Comparison of ENCODE assay signal across 4 worm cellular contexts in the genomic region with DNA sequence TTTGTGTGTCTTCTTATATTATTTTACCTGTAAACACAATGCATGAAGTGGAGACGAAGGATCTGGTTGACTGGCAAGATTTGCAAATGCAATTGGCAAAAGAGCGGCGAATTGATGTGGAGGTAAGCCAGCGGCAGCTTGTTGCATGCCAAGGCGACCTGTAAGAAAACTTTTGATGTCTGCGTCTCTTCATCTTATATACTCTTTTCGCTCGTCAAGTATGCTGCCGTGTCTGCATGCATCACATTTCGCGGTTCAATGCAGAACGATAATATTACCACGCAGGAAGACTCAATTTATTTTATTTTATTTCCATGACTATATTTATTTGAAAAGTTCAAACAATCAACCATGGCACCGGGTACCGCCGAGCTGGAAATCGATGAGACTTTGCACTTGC.
TF ChIP-seq lines count a peak whose summit lies in the region.

Gene vps-33.2 (plus strand): TSS at position 244 of the 400 bp plus-strand sequence.

TF ChIP-seq in whole organism, L1 larva, 84 proteins besides CTCF, POLR2A, EP300 and RAD21 (continued from another document and continues in another):
- TF ChIP-seq nhr-28 (tag; optimal IDR thresholded peaks at IDR 0.05; lab: Kevin White, UChicago): no peak
- no peak for TF ChIP-seq sox-4 (tag; optimal IDR thresholded peaks at IDR 0.05; lab: Kevin White, UChicago)
- peak; percentile 57 for TF ChIP-seq nhr-20 (tag; optimal IDR thresholded peaks at IDR 0.05; lab: Kevin White, UChicago)
- TF ChIP-seq C16A3.4 (tag; optimal IDR thresholded peaks at IDR 0.05; lab: Kevin White, UChicago): no peak
- no peak for TF ChIP-seq snpc-4 (tag; optimal IDR thresholded peaks at IDR 0.05; lab: Kevin White, UChicago)
- TF ChIP-seq zag-1 (tag; optimal IDR thresholded peaks at IDR 0.05; lab: Kevin White, UChicago): no peak
- TF ChIP-seq irx-1 (tag; optimal IDR thresholded peaks at IDR 0.05; lab: Kevin White, UChicago): peak; percentile 8
- TF ChIP-seq ama-1 (optimal IDR thresholded peaks at IDR 0.05; lab: Kevin White, UChicago): no peak
- peak; percentile 53 for TF ChIP-seq nhr-19 (GFP tag; conservative IDR thresholded peaks at IDR 0.05; lab: Robert Waterston, UW)
- TF ChIP-seq isw-1 (GFP tag; IDR thresholded peaks at IDR 0.05; lab: Robert Waterston, UW): no peak
- TF ChIP-seq unc-62 (GFP tag; optimal IDR thresholded peaks at IDR 0.05; lab: Kevin White, UChicago): no peak
- TF ChIP-seq nhr-12 (tag; optimal IDR thresholded peaks at IDR 0.05; lab: Kevin White, UChicago): no peak
- TF ChIP-seq aly-2 (tag; optimal IDR thresholded peaks at IDR 0.05; lab: Kevin White, UChicago): no peak
- no peak for TF ChIP-seq egl-13 (tag; optimal IDR thresholded peaks at IDR 0.05; lab: Kevin White, UChicago)
- TF ChIP-seq ceh-90 (tag; optimal IDR thresholded peaks at IDR 0.05; lab: Kevin White, UChicago): no peak
- TF ChIP-seq xbp-1 (tag; optimal IDR thresholded peaks at IDR 0.05; lab: Kevin White, UChicago): peak; percentile 33
- no peak for TF ChIP-seq nhr-11 (tag; optimal IDR thresholded peaks at IDR 0.05; lab: Kevin White, UChicago)
- peak; percentile 27 for TF ChIP-seq unc-130 (tag; optimal IDR thresholded peaks at IDR 0.05; lab: Kevin White, UChicago)
- no peak for TF ChIP-seq pqm-1 (tag; optimal IDR thresholded peaks at IDR 0.05; lab: Kevin White, UChicago)
- TF ChIP-seq mdl-1 (tag; optimal IDR thresholded peaks at IDR 0.05; lab: Kevin White, UChicago): peak in 1 of 2 experiments; percentile 58
- no peak for TF ChIP-seq nhr-84 (tag; optimal IDR thresholded peaks at IDR 0.05; lab: Kevin White, UChicago)
- TF ChIP-seq dsc-1 (tag; optimal IDR thresholded peaks at IDR 0.05; lab: Kevin White, UChicago): peak; percentile 36
- no peak for TF ChIP-seq mep-1 (tag; optimal IDR thresholded peaks at IDR 0.05; lab: Kevin White, UChicago)
- no peak for TF ChIP-seq unc-98 (GFP tag; IDR thresholded peaks at IDR 0.05; lab: Robert Waterston, UW)
- TF ChIP-seq jun-1 (tag; optimal IDR thresholded peaks at IDR 0.05; lab: Kevin White, UChicago): no peak
- TF ChIP-seq mab-9 (GFP tag; IDR thresholded peaks at IDR 0.05; lab: Robert Waterston, UW): no peak
- no peak for TF ChIP-seq efl-3 (GFP tag; optimal IDR thresholded peaks at IDR 0.05; lab: Kevin White, UChicago)
- no peak for TF ChIP-seq ets-5 (GFP tag; IDR thresholded peaks at IDR 0.05; lab: Robert Waterston, UW)
- TF ChIP-seq elt-3 (tag; optimal IDR thresholded peaks at IDR 0.05; lab: Kevin White, UChicago): peak in 1 of 6 experiments; percentile 6
- no peak for TF ChIP-seq skn-1 (tag; optimal IDR thresholded peaks at IDR 0.05; lab: Kevin White, UChicago)
- peak; percentile 40 for TF ChIP-seq unc-86 (tag; optimal IDR thresholded peaks at IDR 0.05; lab: Kevin White, UChicago)
- TF ChIP-seq grh-1 (GFP tag; IDR thresholded peaks at IDR 0.05; lab: Robert Waterston, UW): no peak
- peak; percentile 66 for TF ChIP-seq nhr-47 (tag; optimal IDR thresholded peaks at IDR 0.05; lab: Kevin White, UChicago)

TF ChIP-seq in whole organism, L2 larva, 48 proteins besides CTCF, POLR2A, EP300 and RAD21 (continued from another document):
- TF ChIP-seq nhr-6 (tag; optimal IDR thresholded peaks at IDR 0.05; lab: Kevin White, UChicago): no peak
- TF ChIP-seq mbf-1 (tag; optimal IDR thresholded peaks at IDR 0.05; lab: Kevin White, UChicago): no peak
- peak; percentile 35 for TF ChIP-seq nhr-129 (tag; optimal IDR thresholded peaks at IDR 0.05; lab: Kevin White, UChicago)
- TF ChIP-seq F13H6.1 (tag; optimal IDR thresholded peaks at IDR 0.05; lab: Kevin White, UChicago): peak; percentile 46
- TF ChIP-seq Y55F3AM.14 (GFP tag; optimal IDR thresholded peaks at IDR 0.05; lab: Kevin White, UChicago): no peak
- TF ChIP-seq lsy-2 (tag; optimal IDR thresholded peaks at IDR 0.05; lab: Kevin White, UChicago): peak; percentile 27 to 58
- peak; percentile 48 for TF ChIP-seq gmeb-1 (tag; optimal IDR thresholded peaks at IDR 0.05; lab: Kevin White, UChicago)
- no peak for TF ChIP-seq elt-3 (tag; optimal IDR thresholded peaks at IDR 0.05; lab: Kevin White, UChicago)
- no peak for TF ChIP-seq R02D3.7 (tag; optimal IDR thresholded peaks at IDR 0.05; lab: Kevin White, UChicago)
- TF ChIP-seq alr-1 (tag; optimal IDR thresholded peaks at IDR 0.05; lab: Kevin White, UChicago): no peak
- no peak for TF ChIP-seq nhr-77 (tag; optimal IDR thresholded peaks at IDR 0.05; lab: Kevin White, UChicago)
- TF ChIP-seq aly-2 (tag; optimal IDR thresholded peaks at IDR 0.05; lab: Kevin White, UChicago): no peak
- peak; percentile 22 for TF ChIP-seq lin-11 (tag; optimal IDR thresholded peaks at IDR 0.05; lab: Kevin White, UChicago)
- TF ChIP-seq lin-13 (GFP tag; optimal IDR thresholded peaks at IDR 0.05; lab: Kevin White, UChicago): no peak
- TF ChIP-seq fos-1 (tag; optimal IDR thresholded peaks at IDR 0.05; lab: Kevin White, UChicago): peak; percentile 23
- TF ChIP-seq C34F6.9 (tag; optimal IDR thresholded peaks at IDR 0.05; lab: Kevin White, UChicago): peak; percentile 59
- TF ChIP-seq ceh-16 (tag; optimal IDR thresholded peaks at IDR 0.05; lab: Kevin White, UChicago): no peak
- TF ChIP-seq unc-62 (GFP tag; optimal IDR thresholded peaks at IDR 0.05; lab: Kevin White, UChicago): no peak
- TF ChIP-seq crh-2 (tag; optimal IDR thresholded peaks at IDR 0.05; lab: Kevin White, UChicago): no peak

TF ChIP-seq in whole organism, L4 larva, 104 proteins besides CTCF, POLR2A, EP300 and RAD21 (continued from another document and continues in another):
- TF ChIP-seq ceh-62 (tag; optimal IDR thresholded peaks at IDR 0.05; lab: Kevin White, UChicago): no peak
- TF ChIP-seq egl-43 (GFP tag; IDR thresholded peaks at IDR 0.05; lab: Robert Waterston, UW): no peak
- TF ChIP-seq saeg-2 (GFP tag; IDR thresholded peaks at IDR 0.05; lab: Robert Waterston, UW): no peak
- TF ChIP-seq fkh-10 (GFP tag; optimal IDR thresholded peaks at IDR 0.05; lab: Kevin White, UChicago): no peak
- no peak for TF ChIP-seq ceh-82 (tag; optimal IDR thresholded peaks at IDR 0.05; lab: Kevin White, UChicago)
- TF ChIP-seq ZK337.2 (GFP tag; IDR thresholded peaks at IDR 0.05; lab: Robert Waterston, UW): no peak
- TF ChIP-seq lsy-2 (tag; optimal IDR thresholded peaks at IDR 0.05; lab: Kevin White, UChicago): peak in 1 of 2 experiments; percentile 34
- no peak for TF ChIP-seq Y5F2A.4 (GFP tag; optimal IDR thresholded peaks at IDR 0.05; lab: Kevin White, UChicago)
- TF ChIP-seq pqm-1 (tag; optimal IDR thresholded peaks at IDR 0.05; lab: Kevin White, UChicago): no peak
- TF ChIP-seq ZK546.5 (tag; optimal IDR thresholded peaks at IDR 0.05; lab: Kevin White, UChicago): no peak
- TF ChIP-seq nhr-41 (GFP tag; IDR thresholded peaks at IDR 0.05; lab: Robert Waterston, UW): no peak
- no peak for TF ChIP-seq nhr-76 (tag; optimal IDR thresholded peaks at IDR 0.05; lab: Kevin White, UChicago)
- peak; percentile 19 for TF ChIP-seq dve-1 (tag; optimal IDR thresholded peaks at IDR 0.05; lab: Kevin White, UChicago; ENCODE audit: insufficient read depth)
- no peak for TF ChIP-seq php-3 (GFP tag; IDR thresholded peaks at IDR 0.05; lab: Robert Waterston, UW)
- TF ChIP-seq F10B5.3 (tag; optimal IDR thresholded peaks at IDR 0.05; lab: Kevin White, UChicago): no peak
- peak; percentile 35 for TF ChIP-seq nhr-6 (tag; optimal IDR thresholded peaks at IDR 0.05; lab: Kevin White, UChicago)
- TF ChIP-seq mdl-1 (tag; optimal IDR thresholded peaks at IDR 0.05; lab: Kevin White, UChicago): no peak
- no peak for TF ChIP-seq F37D6.2 (tag; optimal IDR thresholded peaks at IDR 0.05; lab: Kevin White, UChicago)
- no peak for TF ChIP-seq mdt-29 (GFP tag; IDR thresholded peaks at IDR 0.05; lab: Robert Waterston, UW)
- TF ChIP-seq daf-19 (GFP tag; conservative IDR thresholded peaks at IDR 0.05; lab: Robert Waterston, UW): no peak
- TF ChIP-seq fos-1 (tag; optimal IDR thresholded peaks at IDR 0.05; lab: Kevin White, UChicago): no peak
- no peak for TF ChIP-seq hlh-30 (tag; optimal IDR thresholded peaks at IDR 0.05; lab: Kevin White, UChicago; ENCODE audit: insufficient read depth)
- TF ChIP-seq ceh-20 (GFP tag; IDR thresholded peaks at IDR 0.05; lab: Robert Waterston, UW): no peak
- TF ChIP-seq lin-29 (GFP tag; IDR thresholded peaks at IDR 0.05; lab: Robert Waterston, UW): no peak
- no peak for TF ChIP-seq skn-1 (tag; optimal IDR thresholded peaks at IDR 0.05; lab: Kevin White, UChicago)
- no peak for TF ChIP-seq F26F4.8 (GFP tag; conservative IDR thresholded peaks at IDR 0.05; lab: Robert Waterston, UW)
- TF ChIP-seq cey-2 (tag; optimal IDR thresholded peaks at IDR 0.05; lab: Kevin White, UChicago; ENCODE audit: borderline replicate concordance, insufficient read depth): no peak
- no peak for TF ChIP-seq unc-39 (tag; optimal IDR thresholded peaks at IDR 0.05; lab: Kevin White, UChicago)
- TF ChIP-seq pha-4 (GFP tag; IDR thresholded peaks at IDR 0.05; lab: Robert Waterston, UW): no peak
- no peak for TF ChIP-seq pha-4 (tag; optimal IDR thresholded peaks at IDR 0.05; lab: Kevin White, UChicago)
- no peak for TF ChIP-seq F44E2.7 (GFP tag; IDR thresholded peaks at IDR 0.05; lab: Robert Waterston, UW)
- TF ChIP-seq ces-1 (GFP tag; optimal IDR thresholded peaks at IDR 0.05; lab: Kevin White, UChicago): no peak
- TF ChIP-seq rbr-2 (tag; optimal IDR thresholded peaks at IDR 0.05; lab: Kevin White, UChicago): peak; percentile 14
- peak; percentile 21 for TF ChIP-seq aha-1 (tag; lab: Kevin White, UChicago)
- no peak for TF ChIP-seq nhr-25 (tag; optimal IDR thresholded peaks at IDR 0.05; lab: Kevin White, UChicago; ENCODE audit: borderline replicate concordance, insufficient read depth)
- TF ChIP-seq attf-4 (tag; optimal IDR thresholded peaks at IDR 0.05; lab: Kevin White, UChicago): no peak
- no peak for TF ChIP-seq unc-62 (GFP tag; optimal IDR thresholded peaks at IDR 0.05 in 1 of 2; lab: Kevin White, UChicago)
- no peak for TF ChIP-seq unc-62 (tag; optimal IDR thresholded peaks at IDR 0.05; lab: Kevin White, UChicago)
- no peak for TF ChIP-seq tra-1 (GFP tag; IDR thresholded peaks at IDR 0.05; lab: Robert Waterston, UW)
- no peak for TF ChIP-seq zag-1 (tag; optimal IDR thresholded peaks at IDR 0.05; lab: Kevin White, UChicago)
- no peak for TF ChIP-seq madf-5 (GFP tag; IDR thresholded peaks at IDR 0.05; lab: Robert Waterston, UW)
- no peak for TF ChIP-seq Y75B8A.6 (GFP tag; IDR thresholded peaks at IDR 0.05; lab: Robert Waterston, UW)
- TF ChIP-seq T20F7.1 (GFP tag; optimal IDR thresholded peaks at IDR 0.05; lab: Kevin White, UChicago): no peak
- no peak for TF ChIP-seq nhr-102 (tag; optimal IDR thresholded peaks at IDR 0.05; lab: Kevin White, UChicago)

TF ChIP-seq in whole organism, young adult, 124 proteins besides CTCF, POLR2A, EP300 and RAD21 (continued from another document):
- TF ChIP-seq zim-3 (tag; optimal IDR thresholded peaks at IDR 0.05; lab: Kevin White, UChicago): no peak
- no peak for TF ChIP-seq snpc-1.1 (tag; optimal IDR thresholded peaks at IDR 0.05; lab: Kevin White, UChicago; ENCODE audit: insufficient read depth)
- no peak for TF ChIP-seq rcor-1 (GFP tag; IDR thresholded peaks at IDR 0.05; lab: Robert Waterston, UW)
- no peak for TF ChIP-seq B0261.1 (tag; optimal IDR thresholded peaks at IDR 0.05; lab: Kevin White, UChicago)
- TF ChIP-seq pha-4 (tag; optimal IDR thresholded peaks at IDR 0.05; lab: Kevin White, UChicago): no peak
- TF ChIP-seq chd-7 (tag; optimal IDR thresholded peaks at IDR 0.05; lab: Kevin White, UChicago): no peak
- no peak for TF ChIP-seq ccch-3 (GFP tag; optimal IDR thresholded peaks at IDR 0.05; lab: Kevin White, UChicago)
- TF ChIP-seq ztf-28 (GFP tag; IDR thresholded peaks at IDR 0.05; lab: Robert Waterston, UW): no peak
- TF ChIP-seq mes-4 (tag; optimal IDR thresholded peaks at IDR 0.05; lab: Kevin White, UChicago): no peak
- TF ChIP-seq tbx-9 (tag; optimal IDR thresholded peaks at IDR 0.05; lab: Kevin White, UChicago; ENCODE audit: borderline replicate concordance): no peak
- peak; percentile 51; the same call in 1 of the 2 replicates for TF ChIP-seq F33H1.4 (GFP tag; IDR thresholded peaks at IDR 0.05; lab: Robert Waterston, UW)
- no peak for TF ChIP-seq hlh-12 (tag; optimal IDR thresholded peaks at IDR 0.05; lab: Kevin White, UChicago)
- no peak for TF ChIP-seq lin-35 (GFP tag; optimal IDR thresholded peaks at IDR 0.05; lab: Kevin White, UChicago)
- no peak for TF ChIP-seq rec-8 (tag; optimal IDR thresholded peaks at IDR 0.05; lab: Kevin White, UChicago)
- TF ChIP-seq C17E4.6 (GFP tag; IDR thresholded peaks at IDR 0.05; lab: Robert Waterston, UW): no peak
- no peak for TF ChIP-seq athp-1 (tag; optimal IDR thresholded peaks at IDR 0.05; lab: Kevin White, UChicago)
- TF ChIP-seq madf-3 (GFP tag; IDR thresholded peaks at IDR 0.05; lab: Robert Waterston, UW): no peak
- no peak for TF ChIP-seq gei-17 (GFP tag; optimal IDR thresholded peaks at IDR 0.05; lab: Kevin White, UChicago)
- peak; percentile 3 for TF ChIP-seq lin-54 (GFP tag; optimal IDR thresholded peaks at IDR 0.05; lab: Kevin White, UChicago)
- TF ChIP-seq egl-44 (GFP tag; IDR thresholded peaks at IDR 0.05; lab: Robert Waterston, UW): no peak
- no peak for TF ChIP-seq efl-1 (GFP tag; optimal IDR thresholded peaks at IDR 0.05; lab: Kevin White, UChicago)
- peak; percentile 27 for TF ChIP-seq tbp1 (GFP tag; optimal IDR thresholded peaks at IDR 0.05; lab: Kevin White, UChicago)
- no peak for TF ChIP-seq bed-1 (GFP tag; IDR thresholded peaks at IDR 0.05; lab: Robert Waterston, UW)
- no peak for TF ChIP-seq Y67H2A.10 (GFP tag; conservative IDR thresholded peaks at IDR 0.05; lab: Robert Waterston, UW)
- TF ChIP-seq Y95B8A.8 (GFP tag; IDR thresholded peaks at IDR 0.05; lab: Robert Waterston, UW): no peak
- no peak for TF ChIP-seq dpl-1 (GFP tag; optimal IDR thresholded peaks at IDR 0.05; lab: Kevin White, UChicago)
- TF ChIP-seq B0019.2 (GFP tag; conservative IDR thresholded peaks at IDR 0.05; lab: Robert Waterston, UW): no peak
- peak; percentile 99 for TF ChIP-seq hmg-1.2 (GFP tag; IDR thresholded peaks at IDR 0.05; lab: Robert Waterston, UW)
- 0 out of 2 replicates have a peak, but pooled peaks have one; percentile 16 for TF ChIP-seq pbrm-1 (GFP tag; IDR thresholded peaks at IDR 0.05; lab: Robert Waterston, UW)
- no peak for TF ChIP-seq F57A8.1 (GFP tag; optimal IDR thresholded peaks at IDR 0.05; lab: Kevin White, UChicago)
